Fruit fly (Drosophila melanogaster): ENCODE results near the gene CG11504.

Gene CG11504

DNA sequence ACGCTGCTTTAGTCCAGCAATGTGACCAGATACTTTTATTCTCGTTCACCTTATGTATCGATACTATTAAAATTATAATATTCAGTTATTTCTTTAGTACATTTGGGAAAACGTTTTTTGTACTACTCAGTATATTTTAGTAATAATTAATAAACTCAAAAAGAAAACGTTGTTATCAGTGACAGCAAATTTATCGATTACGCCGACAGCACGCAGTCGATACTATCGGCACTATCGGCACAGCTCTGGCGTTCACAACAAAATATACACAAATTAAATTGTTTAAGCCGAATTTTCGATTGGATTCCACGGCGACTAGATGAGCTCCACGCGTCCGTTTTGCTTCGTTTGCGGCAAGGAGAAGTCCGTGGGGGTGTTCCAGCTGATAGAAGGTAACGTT lies 41.8 kb downstream of the CG11504 start, which contains the start of the genes janA, Sry-alpha and Sry-beta (continued):
- TF ChIP-seq CG17385 (GFP tag; optimal IDR thresholded peaks at IDR 0.05) (no peak), slp2 (GFP tag; optimal IDR thresholded peaks at IDR 0.05) (no peak), onecut (GFP tag; IDR thresholded peaks at IDR 0.05) (no peak), CG3065 (GFP tag; optimal IDR thresholded peaks at IDR 0.05) (no peak)

DNA sequence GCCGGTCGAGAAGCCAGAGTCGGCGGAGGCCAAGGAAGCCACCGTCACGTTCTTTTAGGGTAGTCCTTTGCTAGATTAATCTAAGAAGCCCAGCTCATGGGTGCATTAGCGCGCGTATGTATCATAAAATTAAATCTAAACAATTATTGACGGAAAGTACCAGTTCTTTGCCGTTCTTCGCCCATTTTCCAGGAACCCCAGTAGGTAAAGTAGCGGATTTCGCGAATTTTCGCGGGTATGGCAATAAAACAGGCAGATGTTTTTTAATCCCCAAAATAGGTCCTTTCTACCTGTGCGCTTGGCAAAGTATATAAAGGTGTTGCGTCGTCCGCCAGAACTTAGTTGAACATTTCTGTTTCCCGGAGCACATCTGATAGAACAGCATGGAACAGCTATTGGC lies 43.2 kb downstream of the CG11504 start:
- TF ChIP-seq CG15514 (GFP tag; optimal IDR thresholded peaks at IDR 0.05) (no peak), mld (GFP tag; IDR thresholded peaks at IDR 0.05; ENCODE audit: partially characterized antibody) (no peak), sd (tag; optimal IDR thresholded peaks at IDR 0.05) (no peak), CG34376 (GFP tag; optimal IDR thresholded peaks at IDR 0.05) (no peak), trem (tag; optimal IDR thresholded peaks at IDR 0.05) (no peak), CG10654 (GFP tag; optimal IDR thresholded peaks at IDR 0.05) (no peak), E2f1 (GFP tag; IDR thresholded peaks at IDR 0.05) (no peak), CG1529 (GFP tag; optimal IDR thresholded peaks at IDR 0.05) (no peak), Med (GFP tag) (peak; percentile 58), YL-1 (GFP tag; optimal IDR thresholded peaks at IDR 0.05) (no peak), dpn (GFP tag; optimal IDR thresholded peaks at IDR 0.05) (no peak), CG4730 (GFP tag; IDR thresholded peaks at IDR 0.05) (no peak), MTF-1 (GFP tag; optimal IDR thresholded peaks at IDR 0.05; ENCODE audit: borderline replicate concordance) (no peak), Lhr (GFP tag; optimal IDR thresholded peaks at IDR 0.05) (no peak), zen (tag; optimal IDR thresholded peaks at IDR 0.05) (peak; percentile 73), Gug (GFP tag; IDR thresholded peaks at IDR 0.05) (no peak), Dip2 (GFP tag; IDR thresholded peaks at IDR 0.05) (no peak), ewg (GFP tag; optimal IDR thresholded peaks at IDR 0.05) (no peak), cad (GFP tag; optimal IDR thresholded peaks at IDR 0.05) (peak; percentile 85), D (optimal IDR thresholded peaks at IDR 0.05) (no peak), D (GFP tag; optimal IDR thresholded peaks at IDR 0.05) (no peak), CG4328 (GFP tag; optimal IDR thresholded peaks at IDR 0.05) (no peak), repo (GFP tag; optimal IDR thresholded peaks at IDR 0.05) (no peak), CG18011 (GFP tag; optimal IDR thresholded peaks at IDR 0.05) (no peak)

DNA sequence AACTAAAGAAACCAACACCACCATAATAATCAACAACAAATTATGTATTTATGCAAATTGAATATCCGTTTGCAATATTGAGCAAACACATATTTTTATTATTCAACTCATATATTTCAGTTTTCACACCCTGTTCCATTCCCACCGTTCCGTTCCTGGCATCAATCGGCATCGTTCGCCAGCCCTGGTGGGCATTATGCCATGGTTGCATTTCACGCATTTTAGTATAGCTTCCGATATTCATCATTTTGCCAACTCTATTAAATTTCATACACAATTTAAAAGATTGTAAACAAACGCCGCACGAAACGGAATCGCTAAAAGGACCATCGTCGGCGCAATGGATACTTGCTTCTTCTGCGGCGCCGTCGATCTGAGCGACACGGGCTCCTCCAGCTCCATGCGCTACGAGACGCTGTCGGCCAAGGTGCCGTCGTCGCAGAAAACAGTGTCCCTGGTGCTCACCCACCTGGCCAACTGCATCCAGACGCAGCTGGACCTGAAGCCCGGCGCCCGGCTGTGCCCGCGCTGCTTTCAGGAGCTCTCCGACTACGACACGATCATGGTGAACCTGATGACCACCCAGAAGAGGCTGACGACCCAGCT lies 45.5 kb downstream of the CG11504 start, which contains the start of gene Sry-delta:
Gene Sry-delta, plus strand, starts transcription at position 203 of the 606 bp plus-strand sequence.
- TF ChIP-seq CG2889 (GFP tag; IDR thresholded peaks at IDR 0.05) (peak; percentile 55; the same call in 2 of the 3 replicates), CG15073 (GFP tag; optimal IDR thresholded peaks at IDR 0.05) (peak; percentile 3), eve (GFP tag; optimal IDR thresholded peaks at IDR 0.05) (no peak), gsb-n (tag; optimal IDR thresholded peaks at IDR 0.05) (no peak), CG42726 (GFP tag; IDR thresholded peaks at IDR 0.05; ENCODE audit: partially characterized antibody) (peak; percentile 46; the same call in 1 of the 2 replicates), jigr1 (GFP tag; IDR thresholded peaks at IDR 0.05) (no peak; the same call in 2 of the 3 replicates), CG6765 (GFP tag; optimal IDR thresholded peaks at IDR 0.05) (peak; percentile 40), CG13775 (GFP tag; optimal IDR thresholded peaks at IDR 0.05) (peak; percentile 74), Stat92E (GFP tag; optimal IDR thresholded peaks at IDR 0.05) (no peak), HmgD (GFP tag; optimal IDR thresholded peaks at IDR 0.05) (peak; percentile 96), phol (tag; optimal IDR thresholded peaks at IDR 0.05) (peak; percentile 85), CG10654 (GFP tag; optimal IDR thresholded peaks at IDR 0.05) (peak; percentile 85), CG1792 (GFP tag; optimal IDR thresholded peaks at IDR 0.05) (peak; percentile 79), Dbx (GFP tag; IDR thresholded peaks at IDR 0.05) (peak; percentile 92), HHEX (GFP tag; optimal IDR thresholded peaks at IDR 0.05) (peak; percentile 73), CG7745 (tag; optimal IDR thresholded peaks at IDR 0.05) (no peak), lov (optimal IDR thresholded peaks at IDR 0.05) (no peak), lov (GFP tag; IDR thresholded peaks at IDR 0.05) (peak; percentile 64; the same call in 2 of the 3 replicates), D19A (tag; optimal IDR thresholded peaks at IDR 0.05) (no peak), repo (GFP tag; optimal IDR thresholded peaks at IDR 0.05) (peak; percentile 79), gcm2 (GFP tag; optimal IDR thresholded peaks at IDR 0.05) (peak; percentile 13), disco-r (GFP tag; optimal IDR thresholded peaks at IDR 0.05) (peak; percentile 57), CG10543 (GFP tag; optimal IDR thresholded peaks at IDR 0.05) (peak; percentile 62)
